Worm (Caenorhabditis elegans) whole organism, early embryonic: ENCODE measurements around the gene metl-18.

Source experiments
- aly-1 ChIP-seq: sonication (generic microtip); optimal IDR thresholded peaks from 2 replicates; lab custom pipeline; 2016; ENCODE audit warnings: missing genetic modification characterization, missing compliant biosample characterization
- ama-1 ChIP-seq: fragments of 150-350 bp; optimal IDR thresholded peaks from 2 replicates; lab custom pipeline; 2014
- ceh-13 ChIP-seq: fragments of 200-800 bp; sonication (Bioruptor generic); optimal IDR thresholded peaks from 2 replicates; lab custom pipeline; 2018; ENCODE audit warnings: mild to moderate bottlenecking, missing genetic modification characterization, missing compliant biosample characterization
- ceh-36 ChIP-seq: sonication (generic microtip); optimal IDR thresholded peaks from 2 replicates; lab custom pipeline; 2016; ENCODE audit warnings: missing genetic modification characterization, inconsistent platforms, missing compliant biosample characterization
- ets-7 ChIP-seq: sonication (generic microtip); optimal IDR thresholded peaks from 2 replicates; lab custom pipeline; 2016; ENCODE audit warnings: missing genotype, missing genetic modification characterization, missing compliant biosample characterization
- flt-1 ChIP-seq: fragments of 200-800 bp; sonication (Bioruptor generic); IDR thresholded peaks from 2 replicates; pipeline ENCODE4 v1.3.6; 2022; ENCODE audit warnings: missing genetic modification characterization, missing compliant biosample characterization
- pes-1 ChIP-seq: fragments of 200-800 bp; sonication (Bioruptor generic); IDR thresholded peaks from 2 replicates; pipeline ENCODE4 v1.3.6; 2022; ENCODE audit warnings: missing genetic modification reagents, missing genetic modification characterization, missing compliant biosample characterization
- scrt-1 ChIP-seq: fragments of 200-800 bp; sonication (Bioruptor generic); IDR thresholded peaks from 2 replicates; pipeline ENCODE4 v1.3.6; 2022; ENCODE audit warnings: missing genetic modification characterization, missing compliant biosample characterization
- sea-1 ChIP-seq: fragments of 200-800 bp; sonication (Bioruptor generic); conservative IDR thresholded peaks from 2 replicates; pipeline ENCODE4 v1.3.6; 2022; ENCODE audit warnings: missing genetic modification characterization, missing compliant biosample characterization

DNA sequence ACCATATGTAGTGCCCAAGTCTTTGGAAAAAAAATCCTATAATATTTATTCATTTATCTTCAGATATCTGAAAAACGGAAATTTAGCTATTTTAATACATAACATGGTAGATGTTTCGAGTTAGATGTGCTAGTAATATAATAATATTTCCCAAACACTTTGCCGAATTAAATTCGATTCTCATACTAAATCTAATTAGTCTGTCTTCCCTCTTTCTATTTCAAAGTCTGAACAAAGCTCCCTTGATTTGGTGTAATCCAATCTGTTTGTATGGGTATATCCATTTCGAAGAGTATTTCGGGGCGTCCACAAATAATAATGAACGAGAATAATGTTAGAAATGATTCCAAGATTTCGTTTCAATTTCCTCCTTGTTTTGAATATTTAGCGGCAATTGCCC, 11.1 kb upstream of the metl-18 start:
- no peak for TF ChIP-seq flt-1 (GFP tag; lab: Robert Waterston, UW)
- no peak for TF ChIP-seq ceh-13 (GFP tag; lab: Kevin White, UChicago)
- TF ChIP-seq pes-1 (GFP tag; lab: Robert Waterston, UW): no peak
- no peak for TF ChIP-seq aly-1 (tag; lab: Kevin White, UChicago)
- no peak for TF ChIP-seq ama-1
- no peak for TF ChIP-seq ets-7
- TF ChIP-seq sea-1 (GFP tag; lab: Robert Waterston, UW): no peak
- TF ChIP-seq ceh-36 (tag; lab: Kevin White, UChicago): no peak
- no peak for TF ChIP-seq scrt-1 (GFP tag; lab: Robert Waterston, UW)
